Fruit fly (Drosophila melanogaster) whole organism, prepupa: ENCODE data around the gene CG46270.

Experiments used
- Blimp-1 ChIP-seq: fragments of 200-800 bp; sonication (Bioruptor generic); optimal IDR thresholded peaks from 3 replicates; lab custom pipeline; 2017; ENCODE audit warnings: missing biosample characterization, missing genetic modification characterization, mild to moderate bottlenecking, moderate library complexity, missing genetic modification reagents
- CG3032 ChIP-seq: fragments of 200-800 bp; optimal IDR thresholded peaks from 2 replicates; lab custom pipeline; 2019; ENCODE audit warnings: missing biosample characterization, mild to moderate bottlenecking, missing genetic modification characterization, moderate library complexity
- CG6792 ChIP-seq: fragments of 200-800 bp; sonication (Bioruptor generic); optimal IDR thresholded peaks from 3 replicates; lab custom pipeline; 2016; ENCODE audit warnings: missing biosample characterization, missing genetic modification characterization
- Gug ChIP-seq: fragments of 200-800 bp; sonication (Bioruptor generic); IDR thresholded peaks from 2 replicates; pipeline ENCODE4 v1.3.6; 2022; ENCODE audit warnings: missing biosample characterization, missing genetic modification characterization
- Smox ChIP-seq: fragments of 200-800 bp; sonication (Bioruptor generic); optimal IDR thresholded peaks from 3 replicates; lab custom pipeline; 2016; ENCODE audit warnings: missing biosample characterization, missing genetic modification characterization
- cyc ChIP-seq: fragments of 200-800 bp; sonication (Bioruptor generic); optimal IDR thresholded peaks from 3 replicates; lab custom pipeline; 2016; ENCODE audit warnings: missing biosample characterization, missing genetic modification characterization

DNA sequence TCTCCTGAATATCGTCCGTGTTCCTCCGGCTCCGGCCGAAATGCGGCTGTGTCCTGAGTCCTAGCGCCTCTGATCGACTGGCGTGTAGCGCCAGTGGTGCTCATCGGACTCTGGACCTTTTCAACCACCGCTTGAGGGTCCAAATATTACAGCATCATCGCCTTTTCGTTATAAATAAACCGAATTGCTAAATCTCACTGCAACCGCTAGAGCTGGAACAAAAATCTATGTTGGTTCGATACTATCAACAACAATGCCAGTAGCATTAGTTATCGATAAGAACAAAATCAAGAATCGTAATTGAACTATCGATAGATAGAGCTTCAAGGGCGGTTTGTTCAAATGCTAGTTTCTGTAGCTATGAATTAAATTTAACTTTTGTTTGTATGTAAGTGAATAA is 21.2 kb downstream of the CG46270 start, which contains the start of gene CG6325:
- TF ChIP-seq CG6792 (GFP tag; lab: Kevin White, UChicago) (no peak), cyc (no peak), CG3032 (tag; lab: Kevin White, UChicago) (no peak), Gug (GFP tag; lab: Robert Waterston, UW) (no peak), Smox (no peak), Blimp-1 (GFP tag; lab: Kevin White, UChicago) (no peak)
